Fruit fly (Drosophila melanogaster): Measurements from ENCODE around the gene Elp1.

The Elp1 gene

DNA sequence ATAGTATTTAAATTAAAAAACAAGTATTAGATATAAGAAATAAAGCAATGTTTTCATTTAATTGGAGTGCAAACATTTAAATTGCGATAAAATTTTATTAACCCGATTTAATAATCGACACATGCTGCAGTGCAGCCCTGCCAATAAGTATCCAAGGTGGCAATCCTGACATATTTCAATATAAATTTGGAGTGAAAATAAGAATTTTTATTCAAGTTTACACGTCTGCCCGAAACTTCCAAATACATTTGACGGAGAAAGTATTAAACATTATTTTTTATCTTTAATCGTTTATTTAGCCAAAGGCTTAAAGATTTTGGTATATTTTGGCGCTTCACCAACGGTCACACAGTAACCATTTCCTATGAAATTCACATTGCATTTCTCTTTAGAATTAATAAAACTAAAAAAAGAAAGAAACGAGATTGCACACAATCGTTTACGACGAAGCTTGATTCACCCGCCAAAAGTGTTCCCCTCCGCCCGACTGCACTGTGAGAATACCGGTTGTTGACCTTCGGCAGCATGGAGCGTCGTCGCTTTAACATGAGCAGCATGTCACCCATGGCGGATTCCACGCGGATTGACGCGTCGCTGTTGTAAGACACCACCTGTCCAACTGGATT lies 22.2 kb upstream of the Elp1 start, which contains the start of gene CG14712 (continued):
- no peak for TF ChIP-seq caup (GFP tag; optimal IDR thresholded peaks at IDR 0.05; ENCODE audit: severe bottlenecking)
- no peak for TF ChIP-seq usp (GFP tag; optimal IDR thresholded peaks at IDR 0.05)
- TF ChIP-seq CG14050 (GFP tag; IDR thresholded peaks at IDR 0.05), result no peak
- no peak for TF ChIP-seq wor (GFP tag; IDR thresholded peaks at IDR 0.05)
- no peak for TF ChIP-seq CG31365 (tag; optimal IDR thresholded peaks at IDR 0.05)
- peak; percentile 44 for TF ChIP-seq CG34224 (GFP tag; IDR thresholded peaks at IDR 0.05; ENCODE audit: partially characterized antibody)
- TF ChIP-seq knrl (GFP tag; IDR thresholded peaks at IDR 0.05; ENCODE audit: partially characterized antibody), result peak; percentile 50; the same call in 1 of the 3 replicates
- TF ChIP-seq Ptx1 (GFP tag; IDR thresholded peaks at IDR 0.05), result no peak
- TF ChIP-seq CG13775 (GFP tag; optimal IDR thresholded peaks at IDR 0.05), result peak; percentile 11
- no peak for TF ChIP-seq peb (GFP tag; IDR thresholded peaks at IDR 0.05)
- no peak for TF ChIP-seq Asciz (GFP tag; optimal IDR thresholded peaks at IDR 0.05)
- no peak for TF ChIP-seq Chrac-16 (GFP tag; optimal IDR thresholded peaks at IDR 0.05)
- TF ChIP-seq CG4360 (GFP tag; IDR thresholded peaks at IDR 0.05), result no peak
- TF ChIP-seq Sox102F (GFP tag; optimal IDR thresholded peaks at IDR 0.05), result no peak
- TF ChIP-seq vfl (GFP tag; optimal IDR thresholded peaks at IDR 0.05), result peak; percentile 7
- TF ChIP-seq br (optimal IDR thresholded peaks at IDR 0.05), result no peak
- TF ChIP-seq E2f1 (GFP tag; IDR thresholded peaks at IDR 0.05), result no peak
- no peak for TF ChIP-seq MTF-1 (GFP tag; optimal IDR thresholded peaks at IDR 0.05; ENCODE audit: borderline replicate concordance)
- TF ChIP-seq ro (GFP tag; IDR thresholded peaks at IDR 0.05), result no peak
- TF ChIP-seq CG7928 (GFP tag; optimal IDR thresholded peaks at IDR 0.05), result peak; percentile 63
- no peak for TF ChIP-seq ash1 (GFP tag; optimal IDR thresholded peaks at IDR 0.05)
- TF ChIP-seq Sry-β (GFP tag; optimal IDR thresholded peaks at IDR 0.05), result no peak
- TF ChIP-seq Hsf (GFP tag; optimal IDR thresholded peaks at IDR 0.05), result peak; percentile 12
- TF ChIP-seq unc-4 (GFP tag; IDR thresholded peaks at IDR 0.05; ENCODE audit: partially characterized antibody), result peak; percentile 70
- TF ChIP-seq H2.0 (GFP tag; IDR thresholded peaks at IDR 0.05), result no peak
- TF ChIP-seq sima (GFP tag; optimal IDR thresholded peaks at IDR 0.05), result no peak
- no peak for TF ChIP-seq fd102C (GFP tag; optimal IDR thresholded peaks at IDR 0.05)
- TF ChIP-seq Scr (GFP tag; IDR thresholded peaks at IDR 0.05; ENCODE audit: partially characterized antibody), result peak; percentile 59
- TF ChIP-seq Bdp1 (GFP tag; optimal IDR thresholded peaks at IDR 0.05), result no peak
- TF ChIP-seq CG15269 (tag; optimal IDR thresholded peaks at IDR 0.05), result no peak
- no peak for TF ChIP-seq fd3F (GFP tag; optimal IDR thresholded peaks at IDR 0.05)
- no peak for TF ChIP-seq CG6254 (GFP tag; optimal IDR thresholded peaks at IDR 0.05)
- no peak for TF ChIP-seq ewg (GFP tag; optimal IDR thresholded peaks at IDR 0.05)
- no peak for TF ChIP-seq h (optimal IDR thresholded peaks at IDR 0.05)
- no peak for TF ChIP-seq CG3838 (GFP tag; optimal IDR thresholded peaks at IDR 0.05)
- TF ChIP-seq Eip74EF (GFP tag; optimal IDR thresholded peaks at IDR 0.05), result no peak
- TF ChIP-seq Dek (tag; optimal IDR thresholded peaks at IDR 0.05), result no peak
- TF ChIP-seq CG30431 (GFP tag; optimal IDR thresholded peaks at IDR 0.05), result no peak
- peak; percentile 24 for TF ChIP-seq gro (GFP tag; optimal IDR thresholded peaks at IDR 0.05)
- no peak for TF ChIP-seq CG3281 (GFP tag; optimal IDR thresholded peaks at IDR 0.05)
- TF ChIP-seq Dad (GFP tag; optimal IDR thresholded peaks at IDR 0.05), result no peak
- no peak for TF ChIP-seq CG11504 (tag; optimal IDR thresholded peaks at IDR 0.05)
- TF ChIP-seq CG12659 (GFP tag; optimal IDR thresholded peaks at IDR 0.05), result peak; percentile 82
- peak; percentile 78 for TF ChIP-seq CG13287 (GFP tag; IDR thresholded peaks at IDR 0.05; ENCODE audit: partially characterized antibody)
- TF ChIP-seq ttk (GFP tag; IDR thresholded peaks at IDR 0.05), result no peak
- no peak for TF ChIP-seq bowl (GFP tag; IDR thresholded peaks at IDR 0.05)
- TF ChIP-seq Atf3 (GFP tag; optimal IDR thresholded peaks at IDR 0.05), result no peak
- peak; percentile 69 for TF ChIP-seq CG10267 (tag; optimal IDR thresholded peaks at IDR 0.05)
- TF ChIP-seq CG12155 (GFP tag; optimal IDR thresholded peaks at IDR 0.05), result no peak
- no peak for TF ChIP-seq sens-2 (GFP tag; IDR thresholded peaks at IDR 0.05)
